Fruit fly (Drosophila melanogaster) whole organism, embryonic: ENCODE data around the gene TTLL6B.

Experiments
- CG10321 ChIP-seq: fragments of 200-800 bp; sonication (Bioruptor generic); IDR thresholded peaks from 2 replicates; pipeline ENCODE4 v1.3.6; 2022; ENCODE audit warnings: missing biosample characterization, missing genetic modification characterization
- CG11247 ChIP-seq: fragments of 200-800 bp; sonication (Bioruptor generic); IDR thresholded peaks from 2 replicates; pipeline ENCODE4 v1.3.6; 2022; ENCODE audit warnings: missing biosample characterization, missing genetic modification characterization
- CG12236 ChIP-seq: fragments of 200-800 bp; sonication (Bioruptor generic); optimal IDR thresholded peaks from 2 replicates; lab custom pipeline; 2016; ENCODE audit warnings: missing biosample characterization, missing genetic modification characterization
- CG12299 ChIP-seq: fragments of 200-800 bp; sonication (Bioruptor generic); optimal IDR thresholded peaks from 2 replicates; lab custom pipeline; 2018; ENCODE audit warnings: missing biosample characterization, mild to moderate bottlenecking, missing genetic modification characterization
- CG13287 ChIP-seq: fragments of 200-800 bp; sonication (Bioruptor generic); IDR thresholded peaks from 2 replicates; pipeline ENCODE4 v1.3.6; 2022; ENCODE audit warnings: missing biosample characterization, missing genetic modification characterization; ENCODE audit not compliant: partially characterized antibody
- CG13424 ChIP-seq: fragments of 200-800 bp; sonication (Bioruptor generic); optimal IDR thresholded peaks from 2 replicates; lab custom pipeline; 2019; ENCODE audit warnings: missing biosample characterization, mild to moderate bottlenecking, missing genetic modification characterization, moderate library complexity
- CG13894 ChIP-seq: fragments of 200-800 bp; sonication (Bioruptor generic); optimal IDR thresholded peaks from 3 replicates; lab custom pipeline; 2018; ENCODE audit warnings: missing biosample characterization, mild to moderate bottlenecking, missing genetic modification characterization, moderate library complexity
- CG14710 ChIP-seq: fragments of 200-800 bp; sonication (Bioruptor generic); optimal IDR thresholded peaks from 3 replicates; lab custom pipeline; 2019; ENCODE audit warnings: missing biosample characterization, mild to moderate bottlenecking, missing genetic modification characterization, moderate library complexity
- CG14860 ChIP-seq: fragments of 200-800 bp; sonication (Bioruptor generic); IDR thresholded peaks from 3 replicates; pipeline ENCODE4 v1.3.6; 2022; ENCODE audit warnings: missing biosample characterization, missing genetic modification characterization; ENCODE audit not compliant: partially characterized antibody
- CG15269 ChIP-seq: fragments of 200-800 bp; sonication (Bioruptor generic); optimal IDR thresholded peaks from 2 replicates; lab custom pipeline; 2018; ENCODE audit warnings: missing biosample characterization, mild to moderate bottlenecking, missing genetic modification characterization, moderate library complexity
- CG15514 ChIP-seq: fragments of 200-800 bp; sonication (Bioruptor generic); optimal IDR thresholded peaks from 3 replicates; lab custom pipeline; 2017; ENCODE audit warnings: missing biosample characterization, missing genetic modification characterization, mild to moderate bottlenecking, moderate library complexity, missing genetic modification reagents
- CG1602 ChIP-seq: fragments of 200-800 bp; sonication (Bioruptor generic); optimal IDR thresholded peaks from 3 replicates; lab custom pipeline; 2016; ENCODE audit warnings: missing biosample characterization, missing genetic modification characterization
- CG1647 ChIP-seq: fragments of 200-800 bp; sonication (Bioruptor generic); optimal IDR thresholded peaks from 3 replicates; lab custom pipeline; 2016; ENCODE audit warnings: missing biosample characterization, missing genetic modification characterization
- CG16813 ChIP-seq: fragments of 200-800 bp; sonication (Bioruptor generic); IDR thresholded peaks from 3 replicates; pipeline ENCODE4 v1.3.6; 2022; ENCODE audit warnings: missing biosample characterization, missing genetic modification characterization; ENCODE audit not compliant: partially characterized antibody
- CG17186 ChIP-seq: fragments of 200-800 bp; sonication (Bioruptor generic); optimal IDR thresholded peaks from 3 replicates; lab custom pipeline; 2017; ENCODE audit warnings: missing biosample characterization, missing genetic modification reagents, missing genetic modification characterization
- CG17361 ChIP-seq: fragments of 200-800 bp; sonication (Bioruptor generic); IDR thresholded peaks from 3 replicates; pipeline ENCODE4 v1.3.6; 2022; ENCODE audit warnings: missing biosample characterization, missing genetic modification characterization
- CG18764 ChIP-seq: fragments of 200-800 bp; sonication (Bioruptor generic); optimal IDR thresholded peaks from 3 replicates; lab custom pipeline; 2016; ENCODE audit warnings: missing biosample characterization, missing genetic modification characterization
- CG31224 ChIP-seq: fragments of 200-800 bp; sonication (Bioruptor generic); IDR thresholded peaks from 2 replicates; pipeline ENCODE4 v1.3.6; 2022; ENCODE audit warnings: missing biosample characterization, missing genetic modification characterization
- CG31388 ChIP-seq: fragments of 200-800 bp; sonication (Bioruptor generic); optimal IDR thresholded peaks from 2 replicates; lab custom pipeline; 2016; ENCODE audit warnings: missing biosample characterization, missing genetic modification characterization
- CG31441 ChIP-seq: fragments of 200-800 bp; sonication (Bioruptor generic); IDR thresholded peaks from 2 replicates; pipeline ENCODE4 v1.3.6; 2022; ENCODE audit warnings: missing biosample characterization, missing genetic modification characterization
- CG32772 ChIP-seq: fragments of 200-800 bp; sonication (Bioruptor generic); IDR thresholded peaks from 2 replicates; pipeline ENCODE4 v1.3.6; 2022; ENCODE audit warnings: missing biosample characterization, missing genetic modification characterization
- CG34376 ChIP-seq: fragments of 200-800 bp; sonication (Bioruptor generic); optimal IDR thresholded peaks from 2 replicates; lab custom pipeline; 2018; ENCODE audit warnings: missing biosample characterization, mild to moderate bottlenecking, missing genetic modification characterization
- CG34422 ChIP-seq: fragments of 200-800 bp; sonication (Bioruptor generic); IDR thresholded peaks from 3 replicates; pipeline ENCODE4 v1.3.6; 2022; ENCODE audit warnings: missing biosample characterization, missing genetic modification characterization
- CG4707 ChIP-seq: fragments of 200-800 bp; sonication (Bioruptor generic); optimal IDR thresholded peaks from 2 replicates; lab custom pipeline; 2018; ENCODE audit warnings: missing biosample characterization, mild to moderate bottlenecking, missing genetic modification characterization, moderate library complexity
- CG6254 ChIP-seq: fragments of 200-800 bp; sonication (Bioruptor generic); optimal IDR thresholded peaks from 3 replicates; lab custom pipeline; 2017; ENCODE audit warnings: mild to moderate bottlenecking, missing biosample characterization, missing genetic modification reagents, missing genetic modification characterization
- CG6272 ChIP-seq: fragments of 200-800 bp; sonication (Bioruptor generic); IDR thresholded peaks from 2 replicates; pipeline ENCODE4 v1.3.6; 2022; ENCODE audit warnings: missing biosample characterization, missing genetic modification characterization
- HLH54F ChIP-seq: fragments of 200-800 bp; sonication (Bioruptor generic); optimal IDR thresholded peaks from 3 replicates; lab custom pipeline; 2016; ENCODE audit warnings: missing biosample characterization, missing genetic modification characterization
- MESR4 ChIP-seq: fragments of 200-800 bp; sonication (Bioruptor generic); optimal IDR thresholded peaks from 2 replicates; lab custom pipeline; 2018; ENCODE audit warnings: missing biosample characterization, mild to moderate bottlenecking, missing genetic modification characterization, moderate library complexity
- MTF-1 ChIP-seq: fragments of 200-800 bp; sonication (Bioruptor generic); optimal IDR thresholded peaks from 2 replicates; lab custom pipeline; 2018; ENCODE audit warnings: missing biosample characterization, mild to moderate bottlenecking, missing genetic modification characterization, borderline replicate concordance
- Myb ChIP-seq: fragments of 200-800 bp; sonication (Bioruptor generic); optimal IDR thresholded peaks from 2 replicates; lab custom pipeline; 2016; ENCODE audit warnings: missing biosample characterization, missing genetic modification characterization
- Poxn ChIP-seq: fragments of 200-800 bp; sonication (Bioruptor generic); IDR thresholded peaks from 2 replicates; pipeline ENCODE4 v1.3.6; 2022; ENCODE audit warnings: missing biosample characterization, missing genetic modification characterization
- YL-1 ChIP-seq: fragments of 200-800 bp; sonication (Bioruptor generic); optimal IDR thresholded peaks from 3 replicates; lab custom pipeline; 2017; ENCODE audit warnings: missing biosample characterization, mild to moderate bottlenecking, missing genetic modification characterization
- ara ChIP-seq: fragments of 200-800 bp; sonication (Bioruptor generic); IDR thresholded peaks from 2 replicates; pipeline ENCODE4 v1.3.6; 2022; ENCODE audit warnings: missing biosample characterization, missing genetic modification characterization
- bigmax ChIP-seq: fragments of 200-800 bp; sonication (Bioruptor generic); optimal IDR thresholded peaks from 2 replicates; lab custom pipeline; 2018; ENCODE audit warnings: missing biosample characterization, mild to moderate bottlenecking, missing genetic modification characterization
- ems ChIP-seq: fragments of 200-800 bp; sonication (Bioruptor generic); optimal IDR thresholded peaks from 3 replicates; lab custom pipeline; 2016; ENCODE audit warnings: missing biosample characterization, missing genetic modification characterization
- fd3F ChIP-seq: fragments of 200-800 bp; sonication (Bioruptor generic); optimal IDR thresholded peaks from 2 replicates; lab custom pipeline; 2018; ENCODE audit warnings: missing biosample characterization, mild to moderate bottlenecking, missing genetic modification characterization, moderate library complexity
- her ChIP-seq: fragments of 200-800 bp; sonication (Bioruptor generic); optimal IDR thresholded peaks from 2 replicates; lab custom pipeline; 2016; ENCODE audit warnings: missing biosample characterization, missing genetic modification characterization
- hth ChIP-seq: fragments of >200 bp; optimal IDR thresholded peaks from 2 replicates; lab custom pipeline; 2017; ENCODE audit warnings: inconsistent platforms
- mirr ChIP-seq: fragments of 200-800 bp; sonication (Bioruptor generic); optimal IDR thresholded peaks from 3 replicates; lab custom pipeline; 2018; ENCODE audit warnings: missing biosample characterization, mild to moderate bottlenecking, missing genetic modification characterization
- pita ChIP-seq: fragments of 200-800 bp; sonication (Bioruptor generic); optimal IDR thresholded peaks from 2 replicates; lab custom pipeline; 2017; ENCODE audit warnings: missing biosample characterization, mild to moderate bottlenecking, missing genetic modification characterization
- ro ChIP-seq: fragments of 200-800 bp; sonication (Bioruptor generic); IDR thresholded peaks from 2 replicates; pipeline ENCODE4 v1.3.6; 2022; ENCODE audit warnings: missing biosample characterization, missing genetic modification characterization
- sc ChIP-seq, 3 experiments: fragments of >200 bp in 2 of 3; fragments of 200-800 bp in 1 of 3; sonication (Bioruptor generic) in 1 of 3; optimal IDR thresholded peaks; 2 replicates in 2 of 3; 3 replicates in 1 of 3; lab custom pipeline; 2017; ENCODE audit warnings: mild to moderate bottlenecking in 1 of 3, missing biosample characterization in 1 of 3, missing genetic modification characterization in 1 of 3, missing genetic modification reagents in 1 of 3
- sna ChIP-seq: fragments of 200-800 bp; sonication (Bioruptor generic); IDR thresholded peaks from 2 replicates; pipeline ENCODE4 v1.3.6; 2022; ENCODE audit warnings: missing biosample characterization, missing genetic modification characterization; ENCODE audit not compliant: partially characterized antibody
- so ChIP-seq: fragments of 200-800 bp; sonication (Bioruptor generic); IDR thresholded peaks from 3 replicates; pipeline ENCODE4 v1.3.6; 2022; ENCODE audit warnings: missing biosample characterization, missing genetic modification characterization
- sob ChIP-seq: fragments of 200-800 bp; sonication (Bioruptor generic); IDR thresholded peaks from 2 replicates; pipeline ENCODE4 v1.3.6; 2022; ENCODE audit warnings: missing biosample characterization, missing genetic modification characterization
- wek ChIP-seq: fragments of 200-800 bp; sonication (Bioruptor generic); optimal IDR thresholded peaks from 3 replicates; lab custom pipeline; 2018; ENCODE audit warnings: missing biosample characterization, mild to moderate bottlenecking, missing genetic modification characterization, moderate library complexity
- zf30C ChIP-seq: fragments of 200-800 bp; sonication (Bioruptor generic); optimal IDR thresholded peaks from 3 replicates; lab custom pipeline; 2018; ENCODE audit warnings: missing biosample characterization, mild to moderate bottlenecking, missing genetic modification characterization

The TTLL6B gene

DNA sequence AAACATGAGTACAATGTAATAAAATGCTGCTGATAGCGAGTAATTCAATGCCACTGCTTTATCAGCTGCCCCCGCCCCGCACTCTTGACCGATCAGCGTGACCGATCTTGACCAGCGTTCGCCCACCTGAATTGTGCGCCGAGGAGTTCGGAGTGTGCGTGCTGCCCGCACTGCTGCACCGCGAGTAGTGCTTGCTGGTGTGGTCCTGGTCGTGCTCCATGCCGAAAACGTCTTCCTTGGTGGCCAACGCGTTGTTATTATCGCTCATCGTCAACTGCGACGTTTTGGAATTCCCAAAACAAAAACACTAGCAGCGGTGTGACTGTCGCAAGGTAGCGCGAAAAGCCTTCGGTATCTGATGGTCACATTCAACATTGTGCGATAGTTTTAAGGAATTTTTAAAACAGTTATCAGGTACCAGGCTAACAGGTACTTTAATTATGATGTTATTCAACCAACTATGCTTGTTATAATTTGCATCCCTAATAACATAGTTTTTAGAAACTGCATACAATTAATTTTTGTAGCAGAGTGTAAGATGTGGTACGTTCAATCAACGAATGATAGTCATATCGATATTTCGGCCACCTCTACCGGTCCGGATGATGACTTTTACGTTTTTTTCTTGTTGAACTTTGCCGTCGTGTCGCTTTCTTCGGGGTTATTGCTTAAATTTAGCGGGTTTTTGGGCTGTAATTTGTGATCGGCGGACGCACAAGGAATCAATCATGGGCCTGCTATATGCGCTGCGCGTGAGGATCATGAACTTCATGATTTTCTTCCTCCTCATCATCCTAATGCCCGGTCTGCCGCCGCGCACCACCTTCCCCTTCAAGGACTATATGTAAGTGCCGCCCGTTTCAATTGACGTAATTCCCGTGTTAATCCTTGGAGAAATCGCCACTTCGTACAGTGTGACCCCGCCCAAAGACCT, 37.7 kb upstream of the TTLL6B start, which contains the start of the genes bigmax and Hmu (continued):
- peak; percentile 80 for TF ChIP-seq CG11247 (GFP tag; lab: Robert Waterston, UW)
- no peak for TF ChIP-seq Poxn (GFP tag; lab: Robert Waterston, UW)
- no peak for TF ChIP-seq pita
- peak; percentile 90 for TF ChIP-seq CG13894
- peak; percentile 13 for TF ChIP-seq wek (GFP tag; lab: Kevin White, UChicago)
- TF ChIP-seq CG31388 (GFP tag; lab: Kevin White, UChicago): peak; percentile 69
- peak; percentile 87 for TF ChIP-seq sob (GFP tag; lab: Robert Waterston, UW)
- no peak for TF ChIP-seq hth (lab: Kevin White, UChicago)
- no peak for TF ChIP-seq CG10321
- TF ChIP-seq CG34376: peak; percentile 87
- TF ChIP-seq sc (optimal IDR thresholded peaks at IDR 0.05; lab: Kevin White, UChicago): no peak
- peak; percentile 3 for TF ChIP-seq sc (GFP tag; optimal IDR thresholded peaks at IDR 0.05; lab: Kevin White, UChicago)
- peak; percentile 92 for TF ChIP-seq mirr (GFP tag; lab: Kevin White, UChicago)
- TF ChIP-seq CG32772 (GFP tag; lab: Robert Waterston, UW): peak; percentile 80
- peak; percentile 70 for TF ChIP-seq fd3F (GFP tag; lab: Kevin White, UChicago)
- TF ChIP-seq ro (GFP tag; lab: Robert Waterston, UW): peak; percentile 53
- peak; percentile 64 for TF ChIP-seq CG17186 (GFP tag; lab: Kevin White, UChicago)
- peak; percentile 84 for TF ChIP-seq ems (GFP tag; lab: Kevin White, UChicago)
- TF ChIP-seq CG15269 (tag; lab: Kevin White, UChicago): peak; percentile 79
- peak; percentile 89 for TF ChIP-seq MESR4 (GFP tag; lab: Kevin White, UChicago)
- TF ChIP-seq CG12299 (tag; lab: Kevin White, UChicago): peak; percentile 27

DNA sequence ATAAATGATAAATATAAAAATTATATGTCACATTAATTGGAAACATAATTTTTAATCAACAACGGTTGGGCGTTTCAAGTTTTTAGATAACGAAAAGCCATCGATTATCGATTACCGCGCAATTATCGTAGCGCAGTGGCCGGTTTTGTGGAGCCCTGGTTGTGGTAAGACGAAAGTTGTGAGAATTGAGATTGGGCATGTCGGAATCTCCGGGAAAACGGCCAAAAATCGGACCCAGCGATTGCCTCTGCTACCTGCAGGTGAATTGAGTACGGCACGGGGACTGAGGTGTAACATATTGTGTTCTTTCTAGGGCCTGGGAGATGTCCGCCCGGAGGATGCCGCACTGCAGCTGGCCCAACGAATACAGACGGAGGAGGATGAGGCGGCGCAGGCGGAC, 32.8 kb upstream of the TTLL6B start, which contains the start of gene CG3368:
Gene CG3368 (plus strand): TSS at position 136 of the 400 bp plus-strand sequence.
- TF ChIP-seq CG12299 (tag; lab: Kevin White, UChicago): no peak
- peak; percentile 60 for TF ChIP-seq YL-1
- no peak for TF ChIP-seq ara (GFP tag; lab: Robert Waterston, UW)
- TF ChIP-seq CG18764 (GFP tag; lab: Kevin White, UChicago): no peak
- peak; percentile 57 for TF ChIP-seq CG17186 (GFP tag; lab: Kevin White, UChicago)
- no peak for TF ChIP-seq CG6254
- no peak for TF ChIP-seq CG4707 (GFP tag; lab: Kevin White, UChicago)
- no peak for TF ChIP-seq bigmax (GFP tag; lab: Kevin White, UChicago)
- no peak for TF ChIP-seq zf30C (GFP tag; lab: Kevin White, UChicago)
- TF ChIP-seq CG31441: no peak
- peak; percentile 76 for TF ChIP-seq sna (GFP tag; lab: Robert Waterston, UW)
- TF ChIP-seq CG31224 (GFP tag; lab: Robert Waterston, UW): no peak
- TF ChIP-seq CG34422 (GFP tag; lab: Robert Waterston, UW): peak; percentile 30; the same call in 1 of the 3 replicates
- TF ChIP-seq CG13287 (GFP tag; lab: Robert Waterston, UW): peak; percentile 71
- no peak for TF ChIP-seq hth (lab: Kevin White, UChicago)
- TF ChIP-seq CG1647: no peak
- TF ChIP-seq CG6272: no peak
- peak; percentile 11 for TF ChIP-seq CG14710 (tag; lab: Kevin White, UChicago)
- no peak for TF ChIP-seq so (GFP tag; lab: Robert Waterston, UW)
- TF ChIP-seq CG14860 (GFP tag; lab: Robert Waterston, UW): peak; percentile 74
- TF ChIP-seq CG1602 (GFP tag; lab: Kevin White, UChicago): no peak
- no peak for TF ChIP-seq MTF-1
- TF ChIP-seq her: no peak
- TF ChIP-seq CG15514 (GFP tag; lab: Kevin White, UChicago): peak; percentile 49
- no peak for TF ChIP-seq CG12236
- TF ChIP-seq CG16813 (GFP tag; lab: Robert Waterston, UW): peak; percentile 59; the same call in 2 of the 3 replicates
- no peak for TF ChIP-seq HLH54F (GFP tag; lab: Kevin White, UChicago)
- no peak for TF ChIP-seq CG17361 (GFP tag; lab: Robert Waterston, UW)
- no peak for TF ChIP-seq CG13424 (tag; lab: Kevin White, UChicago)
- TF ChIP-seq Myb (GFP tag; lab: Kevin White, UChicago): peak; percentile 73
